Fruit fly (Drosophila melanogaster): ENCODE results near the gene CG17776.
A peak's percentile ranks its signal among the peaks of the same experiment; 100 is the strongest.

dm6 chrX:2194208-2195094 is 9.9 kb downstream of the CG17776 start:
- TF ChIP-seq CG34367 (tag; optimal IDR thresholded peaks at IDR 0.05) (no peak), CG8159 (tag; optimal IDR thresholded peaks at IDR 0.05) (no peak), Pif1A (GFP tag; optimal IDR thresholded peaks at IDR 0.05) (no peak), EcR (GFP tag; optimal IDR thresholded peaks at IDR 0.05) (no peak), D1 (tag; optimal IDR thresholded peaks at IDR 0.05) (no peak), CG12605 (GFP tag; IDR thresholded peaks at IDR 0.05) (no peak), gl (tag; optimal IDR thresholded peaks at IDR 0.05) (no peak), CG4496 (GFP tag; IDR thresholded peaks at IDR 0.05) (peak; percentile 85), CG14655 (GFP tag; optimal IDR thresholded peaks at IDR 0.05) (no peak), CG8301 (tag; optimal IDR thresholded peaks at IDR 0.05) (no peak), rn (GFP tag; IDR thresholded peaks at IDR 0.05) (no peak), fd96Ca (GFP tag; IDR thresholded peaks at IDR 0.05) (no peak), CG9948 (tag; optimal IDR thresholded peaks at IDR 0.05) (no peak), CG32121 (GFP tag; IDR thresholded peaks at IDR 0.05) (no peak)

Measured in whole organism, pupa.